Worm (Caenorhabditis elegans) whole organism, L4/young adult: ENCODE results near the gene cyp-14A4.

Experiments
- W03F9.2 ChIP-seq: fragments of 150-350 bp; optimal IDR thresholded peaks from 2 replicates; lab custom pipeline; 2014; ENCODE audit warnings: missing biosample characterization, missing genetic modification characterization
- dao-5 ChIP-seq: sonication (generic microtip); optimal IDR thresholded peaks from 2 replicates; lab custom pipeline; 2016; ENCODE audit warnings: missing genotype, missing genetic modification characterization, moderate library complexity, missing compliant biosample characterization
- him-1 ChIP-seq: sonication (generic microtip); optimal IDR thresholded peaks from 2 replicates; lab custom pipeline; 2016; ENCODE audit warnings: missing genotype, missing genetic modification reagents, missing genetic modification characterization, missing compliant biosample characterization

ce11 chrX:13328034-13328433 is 44.0 kb upstream of the cyp-14A4 start, which contains the start of gene sir-2.2:
- TF ChIP-seq W03F9.2 (tag; lab: Kevin White, UChicago), result no peak
- no peak for TF ChIP-seq him-1
- TF ChIP-seq dao-5 (tag; lab: Kevin White, UChicago), result no peak
